Worm (Caenorhabditis elegans): Measurements from ENCODE around the gene C01G10.18.

- TF ChIP-seq ama-1 (optimal IDR thresholded peaks at IDR 0.05): no peak
- no peak for TF ChIP-seq F49E8.2 (tag; optimal IDR thresholded peaks at IDR 0.05; ENCODE audit: borderline replicate concordance)
- TF ChIP-seq zag-1 (tag; optimal IDR thresholded peaks at IDR 0.05): no peak
- no peak for TF ChIP-seq nhr-11 (tag; optimal IDR thresholded peaks at IDR 0.05)
Measured at ce11 chrV:15048107-15048506, 40.4 kb downstream of the C01G10.18 start, which contains the start of gene sdc-3.

Measured in whole organism, L4 larva.